Worm (Caenorhabditis elegans): Measurements from ENCODE around the gene dim-1.

dim-1 gene

DNA sequence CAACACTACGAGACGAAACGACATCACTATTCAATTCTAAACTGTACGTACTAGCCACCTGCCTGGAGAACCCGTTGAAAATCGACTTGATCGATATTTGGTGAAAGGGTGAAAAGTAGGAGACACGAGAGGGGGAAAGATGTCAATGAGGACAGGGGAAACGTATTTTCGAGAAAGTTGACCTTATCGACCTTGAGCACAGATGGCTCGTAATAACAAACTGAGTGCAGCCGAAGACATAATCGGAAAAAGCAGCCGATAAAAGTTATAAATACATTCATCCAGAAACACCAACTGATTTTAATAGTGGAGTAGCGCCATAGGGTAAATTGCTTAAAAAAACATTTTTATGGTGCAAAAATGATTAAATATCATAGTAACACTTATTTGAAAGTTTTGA is 2.0 kb upstream of the dim-1 start:
- TF ChIP-seq spr-1 (tag; optimal IDR thresholded peaks at IDR 0.05) = no peak
- peak in 1 of 2 experiments; percentile 69 for TF ChIP-seq unc-62 (GFP tag; optimal IDR thresholded peaks at IDR 0.05 in 1 of 2)
- no peak for TF ChIP-seq unc-62 (tag; optimal IDR thresholded peaks at IDR 0.05)

DNA sequence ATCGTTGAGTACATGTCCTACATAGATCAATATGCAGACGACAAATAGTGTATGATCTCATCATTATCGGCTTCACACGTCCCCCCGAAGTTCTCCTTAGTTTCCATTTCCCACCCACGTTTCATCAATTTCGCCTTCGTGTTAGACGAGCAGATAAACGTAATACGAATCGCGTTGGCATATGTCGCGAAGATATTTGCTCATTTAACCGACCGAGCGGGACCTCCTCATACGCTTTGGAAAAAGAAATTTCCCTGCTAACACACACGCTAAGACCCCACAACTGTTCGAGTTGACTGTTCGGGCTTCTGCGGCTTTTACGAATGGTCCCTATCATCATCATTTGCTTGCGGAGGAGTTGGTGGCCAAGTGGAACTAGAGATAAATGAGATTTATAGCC is 3.5 kb downstream of the dim-1 start:
- TF ChIP-seq pha-4 (GFP tag; IDR thresholded peaks at IDR 0.05) (no peak), pha-4 (tag; optimal IDR thresholded peaks at IDR 0.05) (no peak), lin-15B (tag; optimal IDR thresholded peaks at IDR 0.05) (no peak), daf-8 (GFP tag; IDR thresholded peaks at IDR 0.05) (no peak), sdz-12 (GFP tag; optimal IDR thresholded peaks at IDR 0.05) (no peak), gei-8 (GFP tag; optimal IDR thresholded peaks at IDR 0.05) (no peak), lin-39 (tag; optimal IDR thresholded peaks at IDR 0.05) (no peak), mxl-3 (GFP tag; optimal IDR thresholded peaks at IDR 0.05) (no peak), aha-1 (tag) (no peak), nhr-10 (tag; optimal IDR thresholded peaks at IDR 0.05) (no peak), attf-4 (tag; optimal IDR thresholded peaks at IDR 0.05) (no peak), nhr-25 (tag; optimal IDR thresholded peaks at IDR 0.05; ENCODE audit: borderline replicate concordance, insufficient read depth) (no peak), ces-1 (GFP tag; optimal IDR thresholded peaks at IDR 0.05) (no peak), unc-130 (GFP tag; optimal IDR thresholded peaks at IDR 0.05) (no peak), F26F4.8 (GFP tag; conservative IDR thresholded peaks at IDR 0.05) (no peak), F44E2.7 (GFP tag; IDR thresholded peaks at IDR 0.05) (no peak), Y75B8A.6 (GFP tag; IDR thresholded peaks at IDR 0.05) (no peak), fos-1 (tag; optimal IDR thresholded peaks at IDR 0.05) (no peak), madf-9 (GFP tag; conservative IDR thresholded peaks at IDR 0.05) (no peak)

DNA sequence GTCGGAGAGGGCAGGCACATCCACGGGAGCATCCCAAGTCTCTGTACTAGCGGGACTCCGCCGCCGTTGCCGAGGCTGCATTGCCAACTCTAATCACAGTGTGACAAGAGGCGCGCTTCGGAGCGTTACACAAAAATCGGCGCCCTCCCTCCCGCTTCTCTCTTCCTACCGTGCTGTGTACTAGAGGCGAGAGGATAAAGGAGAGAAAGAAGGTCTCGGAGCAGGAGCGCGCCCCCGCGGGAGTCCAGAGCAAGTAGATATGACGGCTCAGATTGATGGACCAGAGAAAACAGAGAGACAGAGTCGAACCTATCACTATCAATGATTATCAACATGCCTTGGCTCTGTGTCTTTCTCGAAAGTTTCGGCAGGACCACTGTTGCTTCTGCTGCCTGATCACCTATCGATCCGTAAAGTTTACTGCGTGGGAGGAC is 5.0 kb downstream of the dim-1 start:
- TF ChIP-seq unc-62 (GFP tag; optimal IDR thresholded peaks at IDR 0.05 in 1 of 2) = peak in 1 of 2 experiments; percentile 73
- TF ChIP-seq unc-62 (tag; optimal IDR thresholded peaks at IDR 0.05) = no peak
- peak; percentile 83 for TF ChIP-seq set-16 (GFP tag; IDR thresholded peaks at IDR 0.05)
- peak; percentile 61 for TF ChIP-seq aha-1 (tag)
- peak; percentile 54 for TF ChIP-seq nhr-11 (tag; optimal IDR thresholded peaks at IDR 0.05)
- TF ChIP-seq zfp-2 (tag; optimal IDR thresholded peaks at IDR 0.05) = no peak
- TF ChIP-seq lim-7 (GFP tag; IDR thresholded peaks at IDR 0.05) = no peak
- TF ChIP-seq ceh-20 (GFP tag; IDR thresholded peaks at IDR 0.05) = peak; percentile 62; the same call in 1 of the 2 replicates
- TF ChIP-seq daf-16 (GFP tag; optimal IDR thresholded peaks at IDR 0.05) = peak in 1 of 2 experiments; percentile 69
- TF ChIP-seq daf-16 (tag; optimal IDR thresholded peaks at IDR 0.05) = no peak
- peak; percentile 34 for TF ChIP-seq hlh-11 (tag; optimal IDR thresholded peaks at IDR 0.05)

DNA sequence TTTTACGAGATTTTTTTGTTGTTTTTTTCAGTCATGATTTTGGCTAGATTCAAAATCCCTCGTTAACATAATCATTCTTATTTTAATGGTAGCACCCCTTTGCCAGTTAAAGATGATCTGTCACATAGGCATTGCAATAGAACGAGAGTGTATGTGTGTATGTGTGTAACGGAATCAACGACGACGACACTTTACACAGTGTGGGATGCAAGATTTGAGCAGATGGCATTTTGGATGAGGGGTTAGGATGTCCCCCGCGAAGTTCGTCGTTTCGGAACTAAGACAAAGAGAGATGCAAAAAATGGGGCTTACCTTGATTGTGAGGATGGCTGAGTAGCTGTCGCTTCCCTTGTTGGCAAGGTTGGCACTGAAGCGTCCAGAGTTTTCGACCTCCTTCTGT is 6.0 kb downstream of the dim-1 start:
- TF ChIP-seq nhr-77 (tag; optimal IDR thresholded peaks at IDR 0.05) (no peak), nhr-48 (tag; optimal IDR thresholded peaks at IDR 0.05) (no peak), ceh-28 (tag; optimal IDR thresholded peaks at IDR 0.05) (no peak), snpc-1.2 (GFP tag; IDR thresholded peaks at IDR 0.05) (no peak), ceh-44 (GFP tag; IDR thresholded peaks at IDR 0.05) (no peak), aha-1 (tag) (peak; percentile 44), Y5F2A.4 (GFP tag; optimal IDR thresholded peaks at IDR 0.05) (no peak), jun-1 (tag; optimal IDR thresholded peaks at IDR 0.05) (no peak)

DNA sequence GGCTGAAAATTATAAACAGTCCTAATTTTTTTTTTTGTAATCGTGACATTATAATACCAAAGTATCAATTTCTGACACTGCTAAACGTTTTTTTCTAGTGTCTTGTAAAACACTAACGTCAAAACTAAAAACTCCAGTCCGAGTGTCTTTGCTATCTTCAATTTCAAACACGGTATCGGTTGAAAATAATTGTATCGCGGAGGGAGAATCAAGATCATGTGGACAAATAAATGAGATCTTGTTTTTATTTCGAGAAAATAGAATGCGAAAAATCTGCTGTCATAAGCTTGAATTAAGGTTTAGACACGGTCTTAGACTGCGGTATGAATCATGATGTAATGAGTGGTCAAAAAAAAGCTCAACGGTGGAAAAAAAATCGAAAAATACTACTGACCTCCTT is 9.4 kb downstream of the dim-1 start:
- no peak for TF ChIP-seq nhr-77 (tag; optimal IDR thresholded peaks at IDR 0.05)
- TF ChIP-seq F10B5.3 (tag; optimal IDR thresholded peaks at IDR 0.05) = peak; percentile 9
- no peak for TF ChIP-seq T26A8.4 (GFP tag; IDR thresholded peaks at IDR 0.05)
- no peak for TF ChIP-seq F37D6.2 (tag; optimal IDR thresholded peaks at IDR 0.05)
- TF ChIP-seq daf-16 (GFP tag; optimal IDR thresholded peaks at IDR 0.05) = peak in 1 of 2 experiments; percentile 15
- no peak for TF ChIP-seq daf-16 (tag; optimal IDR thresholded peaks at IDR 0.05)
- no peak for TF ChIP-seq tag-97 (GFP tag; IDR thresholded peaks at IDR 0.05)
- no peak for TF ChIP-seq arid-1 (GFP tag; conservative IDR thresholded peaks at IDR 0.05)
- TF ChIP-seq ZK546.5 (tag; optimal IDR thresholded peaks at IDR 0.05) = no peak
- TF ChIP-seq daf-8 (GFP tag; IDR thresholded peaks at IDR 0.05) = no peak
- TF ChIP-seq dmd-8 (GFP tag; IDR thresholded peaks at IDR 0.05) = no peak
- peak; percentile 43 for TF ChIP-seq aha-1 (tag)
- TF ChIP-seq mep-1 (tag; optimal IDR thresholded peaks at IDR 0.05) = no peak
- no peak for TF ChIP-seq dve-1 (tag; optimal IDR thresholded peaks at IDR 0.05; ENCODE audit: insufficient read depth)
- TF ChIP-seq mes-2 (tag; optimal IDR thresholded peaks at IDR 0.05; ENCODE audit: poor library complexity, severe bottlenecking) = no peak
- TF ChIP-seq nhr-48 (tag; optimal IDR thresholded peaks at IDR 0.05) = no peak

All from whole organism, L4 larva.